Fruit fly (Drosophila melanogaster): ENCODE data around the gene CG15529.

dm6 chr3R:30160312-30160942, 8.6 kb downstream of the CG15529 start, which contains the start of gene CG11498:
- TF ChIP-seq h (optimal IDR thresholded peaks at IDR 0.05) (no peak), insv (optimal IDR thresholded peaks at IDR 0.05) (no peak), ttk (optimal IDR thresholded peaks at IDR 0.05) (no peak)

All from Kc167 (cell line).